Worm (Caenorhabditis elegans) whole organism, L2 larva: ENCODE results near the gene Y102A11A.2.
A peak's percentile ranks its signal among the peaks of the same experiment; 100 is the strongest.

Source experiments
- R02D3.7 ChIP-seq: fragments of 150-350 bp; optimal IDR thresholded peaks from 2 replicates; lab custom pipeline; 2014; ENCODE audit warnings: missing biosample characterization, missing genetic modification characterization
- Y55F3AM.14 ChIP-seq: fragments of 200-800 bp; sonication (Bioruptor generic); optimal IDR thresholded peaks from 2 replicates; lab custom pipeline; 2018; ENCODE audit warnings: mild to moderate bottlenecking, missing genetic modification characterization, missing compliant biosample characterization
- alr-1 ChIP-seq: fragments of 150-350 bp; optimal IDR thresholded peaks from 2 replicates; lab custom pipeline; 2014; ENCODE audit warnings: missing biosample characterization, missing genetic modification characterization
- aly-2 ChIP-seq: fragments of 150-350 bp; optimal IDR thresholded peaks from 2 replicates; lab custom pipeline; 2014; ENCODE audit warnings: missing biosample characterization, missing genetic modification characterization
- ama-1 ChIP-seq: fragments of 150-350 bp; optimal IDR thresholded peaks from 2 replicates; lab custom pipeline; 2018; ENCODE audit warnings: inconsistent platforms
- crh-2 ChIP-seq: sonication (generic microtip); optimal IDR thresholded peaks from 2 replicates; lab custom pipeline; 2017; ENCODE audit warnings: missing biosample characterization, missing genetic modification characterization
- elt-1 ChIP-seq: fragments of 150-350 bp; optimal IDR thresholded peaks from 2 replicates; lab custom pipeline; 2014; ENCODE audit warnings: missing biosample characterization, missing genetic modification characterization
- elt-3 ChIP-seq: sonication (generic microtip); optimal IDR thresholded peaks from 2 replicates; lab custom pipeline; 2017; ENCODE audit warnings: missing biosample characterization, missing genetic modification characterization
- fos-1 ChIP-seq: fragments of 150-350 bp; optimal IDR thresholded peaks from 2 replicates; lab custom pipeline; 2014; ENCODE audit warnings: missing biosample characterization, missing genetic modification characterization
- gmeb-1 ChIP-seq: fragments of 150-350 bp; optimal IDR thresholded peaks from 2 replicates; lab custom pipeline; 2014; ENCODE audit warnings: missing biosample characterization, missing genetic modification characterization
- lin-13 ChIP-seq: fragments of 150-350 bp; optimal IDR thresholded peaks from 2 replicates; lab custom pipeline; 2014; ENCODE audit warnings: missing biosample characterization, missing genetic modification reagents, missing genetic modification characterization
- lin-39 ChIP-seq: fragments of 150-350 bp; optimal IDR thresholded peaks from 2 replicates; lab custom pipeline; 2014; ENCODE audit warnings: missing biosample characterization, missing genetic modification reagents, missing genetic modification characterization
- lsy-2 ChIP-seq, 2 experiments: fragments of 150-350 bp in 1 of 2; sonication (generic microtip) in 1 of 2; optimal IDR thresholded peaks; 2 replicates each; lab custom pipeline; 2014 to 2017; ENCODE audit warnings: missing biosample characterization in 2 of 2, missing genetic modification characterization in 2 of 2
- mbf-1 ChIP-seq: sonication (generic microtip); optimal IDR thresholded peaks from 2 replicates; lab custom pipeline; 2017; ENCODE audit warnings: missing biosample characterization, missing genetic modification characterization
- mdl-1 ChIP-seq, 2 experiments: fragments of 150-350 bp in 1 of 2; sonication (generic microtip) in 1 of 2; optimal IDR thresholded peaks; 2 replicates each; lab custom pipeline; 2017; ENCODE audit warnings: missing biosample characterization in 2 of 2, missing genetic modification characterization in 2 of 2
- nhr-10 ChIP-seq: sonication (generic microtip); optimal IDR thresholded peaks from 2 replicates; lab custom pipeline; 2017; ENCODE audit warnings: missing biosample characterization, missing genetic modification characterization
- nhr-11 ChIP-seq: fragments of 150-350 bp; optimal IDR thresholded peaks from 2 replicates; lab custom pipeline; 2014; ENCODE audit warnings: missing biosample characterization, missing genetic modification characterization
- nhr-12 ChIP-seq: fragments of 150-350 bp; optimal IDR thresholded peaks from 2 replicates; lab custom pipeline; 2014; ENCODE audit warnings: missing biosample characterization, missing genetic modification characterization
- nhr-129 ChIP-seq: fragments of 150-350 bp; optimal IDR thresholded peaks from 2 replicates; lab custom pipeline; 2014; ENCODE audit warnings: missing biosample characterization, missing genetic modification characterization
- nhr-21 ChIP-seq: fragments of 150-350 bp; optimal IDR thresholded peaks from 2 replicates; lab custom pipeline; 2014; ENCODE audit warnings: missing biosample characterization, missing genetic modification characterization
- nhr-23 ChIP-seq: fragments of 150-350 bp; optimal IDR thresholded peaks from 2 replicates; lab custom pipeline; 2014; ENCODE audit warnings: missing biosample characterization, missing genetic modification reagents, missing genetic modification characterization
- nhr-237 ChIP-seq: fragments of 150-350 bp; optimal IDR thresholded peaks from 2 replicates; lab custom pipeline; 2014; ENCODE audit warnings: missing biosample characterization, missing genetic modification characterization
- nhr-77 ChIP-seq: fragments of 150-350 bp; optimal IDR thresholded peaks from 2 replicates; lab custom pipeline; 2014; ENCODE audit warnings: missing biosample characterization, missing genetic modification characterization
- peb-1 ChIP-seq: fragments of 150-350 bp; optimal IDR thresholded peaks from 2 replicates; lab custom pipeline; 2014; ENCODE audit warnings: missing biosample characterization, missing genetic modification characterization
- skn-1 ChIP-seq: sonication (generic microtip); optimal IDR thresholded peaks from 2 replicates; lab custom pipeline; 2017; ENCODE audit warnings: missing biosample characterization, missing genetic modification characterization
- sma-9 ChIP-seq, 2 experiments: fragments of 150-350 bp in 1 of 2; sonication (generic microtip) in 1 of 2; optimal IDR thresholded peaks; 2 replicates each; lab custom pipeline; 2014 to 2016; ENCODE audit warnings: missing genetic modification characterization in 2 of 2, mild to moderate bottlenecking in 1 of 2, missing biosample characterization in 1 of 2, missing compliant biosample characterization in 1 of 2, missing genetic modification reagents in 1 of 2, moderate library complexity in 1 of 2
- snpc-4 ChIP-seq: fragments of 150-350 bp; optimal IDR thresholded peaks from 2 replicates; lab custom pipeline; 2014; ENCODE audit warnings: missing biosample characterization, missing genetic modification characterization
- unc-39 ChIP-seq: fragments of 150-350 bp; optimal IDR thresholded peaks from 2 replicates; lab custom pipeline; 2014; ENCODE audit warnings: missing biosample characterization, missing genetic modification characterization
- unc-55 ChIP-seq: fragments of 150-350 bp; sonication (generic microtip); optimal IDR thresholded peaks from 3 replicates; lab custom pipeline; 2014; ENCODE audit warnings: missing biosample characterization, missing genetic modification reagents, missing genetic modification characterization
- zag-1 ChIP-seq: fragments of 150-350 bp; optimal IDR thresholded peaks from 2 replicates; lab custom pipeline; 2014; ENCODE audit warnings: missing biosample characterization, missing genetic modification characterization
- ztf-1 ChIP-seq: fragments of 200-800 bp; sonication (Bioruptor generic); conservative IDR thresholded peaks from 2 replicates; pipeline ENCODE4 v1.3.6; 2022; ENCODE audit warnings: missing genetic modification characterization, missing compliant biosample characterization
- ztf-11 ChIP-seq: sonication (generic microtip); optimal IDR thresholded peaks from 2 replicates; lab custom pipeline; 2017; ENCODE audit warnings: missing biosample characterization, missing genetic modification characterization

The Y102A11A.2 gene

DNA sequence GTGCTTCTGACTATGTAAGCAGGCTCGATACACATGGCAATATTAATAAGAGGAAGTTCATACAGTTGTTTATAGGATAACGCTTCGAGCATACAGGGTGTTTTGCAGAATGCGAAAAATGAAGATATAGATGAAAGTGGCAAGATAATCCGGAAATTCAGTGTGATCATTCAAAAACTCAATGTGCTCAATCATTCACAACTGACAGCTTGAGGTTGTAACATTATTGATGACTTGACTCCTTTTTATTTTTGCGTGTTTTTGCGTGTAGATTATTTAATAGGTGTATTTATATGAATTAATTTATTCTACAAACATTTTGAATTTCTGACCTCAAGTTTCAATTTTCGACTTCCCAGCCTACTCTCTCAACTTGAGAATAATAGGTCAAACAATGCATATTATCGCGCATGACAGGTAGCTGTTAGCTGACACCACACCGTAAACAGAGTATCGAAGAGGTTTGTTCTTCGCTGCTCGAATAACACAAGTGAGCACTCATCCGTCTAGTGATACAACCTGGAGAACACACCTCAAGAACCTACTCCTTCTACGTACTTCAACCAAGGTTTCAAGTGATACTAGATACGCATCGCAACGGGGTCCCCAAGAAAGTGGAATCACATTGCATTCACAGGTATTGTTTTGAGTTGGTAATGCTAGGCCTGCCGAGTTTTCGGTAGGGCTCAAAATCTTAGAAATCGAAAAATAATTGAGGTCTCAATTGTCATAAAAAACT, 20.9 kb downstream of the Y102A11A.2 start:
- no peak for TF ChIP-seq ztf-11
- no peak for TF ChIP-seq alr-1
- TF ChIP-seq nhr-21 (tag; lab: Kevin White, UChicago), result no peak
- TF ChIP-seq nhr-12 (tag; lab: Kevin White, UChicago), result no peak
- no peak for TF ChIP-seq fos-1 (tag; lab: Kevin White, UChicago)
- TF ChIP-seq nhr-129 (tag; lab: Kevin White, UChicago), result no peak
- TF ChIP-seq aly-2, result no peak
- no peak for TF ChIP-seq zag-1 (tag; lab: Kevin White, UChicago)
- TF ChIP-seq unc-39 (tag; lab: Kevin White, UChicago), result no peak
- no peak for TF ChIP-seq elt-3 (tag; lab: Kevin White, UChicago)
- TF ChIP-seq mdl-1 (tag; optimal IDR thresholded peaks at IDR 0.05; lab: Kevin White, UChicago), result no peak
- no peak for TF ChIP-seq nhr-237 (tag; lab: Kevin White, UChicago)
- no peak for TF ChIP-seq nhr-10
- TF ChIP-seq ama-1 (lab: Kevin White, UChicago), result no peak
- TF ChIP-seq lsy-2 (tag; optimal IDR thresholded peaks at IDR 0.05; lab: Kevin White, UChicago), result no peak
- no peak for TF ChIP-seq lin-39 (tag; lab: Kevin White, UChicago)
- no peak for TF ChIP-seq R02D3.7
- TF ChIP-seq unc-55 (GFP tag; lab: Kevin White, UChicago), result no peak
- TF ChIP-seq snpc-4 (tag; lab: Kevin White, UChicago), result no peak

DNA sequence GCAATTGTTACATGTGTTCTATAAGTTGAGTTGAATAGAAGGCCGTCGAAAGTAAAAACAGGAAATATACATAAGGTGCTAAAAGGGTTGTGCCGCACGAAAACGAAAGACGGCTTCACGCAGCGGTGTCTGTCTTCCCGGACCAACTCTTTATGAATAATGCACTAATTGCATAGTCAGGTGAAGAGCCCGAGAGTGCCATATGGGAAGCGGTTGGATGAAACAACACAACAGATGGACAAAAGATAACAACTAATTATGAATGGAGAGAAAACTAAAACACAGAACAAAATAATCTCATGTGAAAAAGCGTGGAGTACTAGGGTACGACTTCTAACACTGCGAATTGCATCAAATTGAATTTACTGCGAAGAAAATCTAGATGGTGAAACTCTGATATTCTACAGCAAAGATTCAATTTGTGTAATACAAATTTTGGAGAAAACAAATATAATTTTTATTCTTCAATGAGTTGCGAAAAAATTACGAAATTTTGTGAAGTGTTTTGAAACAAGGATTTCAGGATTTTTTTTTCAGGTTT, 22.5 kb downstream of the Y102A11A.2 start:
- TF ChIP-seq R02D3.7, result no peak
- no peak for TF ChIP-seq nhr-11 (tag; lab: Kevin White, UChicago)
- TF ChIP-seq lin-13 (GFP tag; lab: Kevin White, UChicago), result no peak
- no peak for TF ChIP-seq ztf-1
- TF ChIP-seq nhr-23 (tag; lab: Kevin White, UChicago), result no peak
- TF ChIP-seq nhr-237 (tag; lab: Kevin White, UChicago), result no peak
- no peak for TF ChIP-seq nhr-129 (tag; lab: Kevin White, UChicago)
- TF ChIP-seq skn-1 (tag; lab: Kevin White, UChicago), result no peak
- TF ChIP-seq ztf-11, result no peak
- TF ChIP-seq gmeb-1, result no peak
- no peak for TF ChIP-seq lsy-2 (tag; optimal IDR thresholded peaks at IDR 0.05; lab: Kevin White, UChicago)
- no peak for TF ChIP-seq alr-1
- no peak for TF ChIP-seq crh-2 (tag; lab: Kevin White, UChicago)

- TF ChIP-seq mdl-1 (tag; optimal IDR thresholded peaks at IDR 0.05; lab: Kevin White, UChicago), result no peak
- TF ChIP-seq Y55F3AM.14, result no peak
- no peak for TF ChIP-seq unc-39 (tag; lab: Kevin White, UChicago)
Observed at ce11 chrX:2050212-2050611, 23.8 kb downstream of the Y102A11A.2 start.

- peak; percentile 23 for TF ChIP-seq fos-1 (tag; lab: Kevin White, UChicago)
- no peak for TF ChIP-seq crh-2 (tag; lab: Kevin White, UChicago)
Observed at ce11 chrX:2051602-2052001, 25.2 kb downstream of the Y102A11A.2 start, which contains the start of gene Y102A11A.1. Y102A11A.1 (plus strand) TSS chrX:2051824.

- TF ChIP-seq alr-1 (no peak), snpc-4 (tag; lab: Kevin White, UChicago) (no peak), nhr-23 (tag; lab: Kevin White, UChicago) (no peak), nhr-77 (no peak), Y55F3AM.14 (no peak), peb-1 (tag; lab: Kevin White, UChicago) (no peak), mbf-1 (tag; lab: Kevin White, UChicago) (no peak), ama-1 (lab: Kevin White, UChicago) (no peak)
- TF ChIP-seq, all 48 proteins: peak for 0
Observed at ce11 chrX:2064730-2065129, 38.3 kb downstream of the Y102A11A.2 start, which contains the start of gene F49H12.7. F49H12.7 (plus strand) TSS chrX:2065030.

ce11 chrX:2068294-2068693, 41.9 kb downstream of the Y102A11A.2 start:
- TF ChIP-seq elt-1, result no peak
- TF ChIP-seq fos-1 (tag; lab: Kevin White, UChicago), result peak; percentile 20
- peak; percentile 35 for TF ChIP-seq sma-9 (GFP tag; optimal IDR thresholded peaks at IDR 0.05; lab: Kevin White, UChicago)
- no peak for TF ChIP-seq sma-9 (tag; optimal IDR thresholded peaks at IDR 0.05; lab: Kevin White, UChicago)
- TF ChIP-seq, all 48 proteins: peak for 2
